Fruit fly (Drosophila melanogaster) whole organism, prepupa: ENCODE data around the gene CG33777.

Experiments
- Blimp-1 ChIP-seq: fragments of 200-800 bp; sonication (Bioruptor generic); optimal IDR thresholded peaks from 3 replicates; lab custom pipeline; 2017; ENCODE audit warnings: missing biosample characterization, missing genetic modification characterization, mild to moderate bottlenecking, moderate library complexity, missing genetic modification reagents
- CG10631 ChIP-seq: fragments of 200-800 bp; sonication (Bioruptor generic); optimal IDR thresholded peaks from 2 replicates; lab custom pipeline; 2016; ENCODE audit warnings: missing biosample characterization, missing genetic modification characterization
- CG10669 ChIP-seq: fragments of 200-800 bp; sonication (Bioruptor generic); optimal IDR thresholded peaks from 3 replicates; lab custom pipeline; 2018; ENCODE audit warnings: missing biosample characterization, mild to moderate bottlenecking, missing genetic modification characterization, moderate library complexity
- CG11294 ChIP-seq: fragments of 200-800 bp; sonication (Bioruptor generic); IDR thresholded peaks from 2 replicates; pipeline ENCODE4 v1.3.6; 2022; ENCODE audit warnings: missing biosample characterization, missing genetic modification characterization
- CG11902 ChIP-seq: fragments of 200-800 bp; sonication (Bioruptor generic); optimal IDR thresholded peaks from 3 replicates; lab custom pipeline; 2016; ENCODE audit warnings: missing biosample characterization, missing genetic modification characterization
- CG15336 ChIP-seq: fragments of 200-800 bp; sonication (Bioruptor generic); IDR thresholded peaks from 2 replicates; pipeline ENCODE4 v1.3.6; 2022; ENCODE audit warnings: missing biosample characterization, missing genetic modification characterization
- CG1621 ChIP-seq: fragments of 200-800 bp; sonication (Bioruptor generic); optimal IDR thresholded peaks from 3 replicates; lab custom pipeline; 2018; ENCODE audit warnings: missing biosample characterization, mild to moderate bottlenecking, missing genetic modification characterization
- CG16779 ChIP-seq: fragments of 200-800 bp; sonication (Bioruptor generic); optimal IDR thresholded peaks from 3 replicates; lab custom pipeline; 2017; ENCODE audit warnings: missing biosample characterization, mild to moderate bottlenecking, missing genetic modification characterization
- CG31627 ChIP-seq: fragments of 200-800 bp; sonication (Bioruptor generic); optimal IDR thresholded peaks from 3 replicates; lab custom pipeline; 2016; ENCODE audit warnings: missing biosample characterization, missing genetic modification characterization
- CG32006 ChIP-seq: fragments of 200-800 bp; sonication (Bioruptor generic); optimal IDR thresholded peaks from 3 replicates; lab custom pipeline; 2017; ENCODE audit warnings: missing biosample characterization, mild to moderate bottlenecking, missing genetic modification characterization
- CG34406 ChIP-seq: fragments of 200-800 bp; sonication (Bioruptor generic); optimal IDR thresholded peaks from 3 replicates; lab custom pipeline; 2016; ENCODE audit warnings: missing biosample characterization, missing genetic modification characterization
- CG3919 ChIP-seq: fragments of 200-800 bp; sonication (Bioruptor generic); optimal IDR thresholded peaks from 3 replicates; lab custom pipeline; 2016; ENCODE audit warnings: missing biosample characterization, missing genetic modification characterization
- CG4318 ChIP-seq: fragments of 200-800 bp; sonication (Bioruptor generic); optimal IDR thresholded peaks from 3 replicates; lab custom pipeline; 2017; ENCODE audit warnings: missing biosample characterization, mild to moderate bottlenecking, missing genetic modification characterization
- CG6163 ChIP-seq: fragments of 200-800 bp; sonication (Bioruptor generic); IDR thresholded peaks from 3 replicates; pipeline ENCODE4 v1.3.6; 2022; ENCODE audit warnings: missing biosample characterization, missing genetic modification characterization
- CG6808 ChIP-seq: fragments of 200-800 bp; sonication (Bioruptor generic); optimal IDR thresholded peaks from 3 replicates; lab custom pipeline; 2017; ENCODE audit warnings: missing biosample characterization, missing genetic modification characterization, mild to moderate bottlenecking, moderate library complexity, missing genetic modification reagents
- CG7368 ChIP-seq: fragments of 200-800 bp; sonication (Bioruptor generic); optimal IDR thresholded peaks from 3 replicates; lab custom pipeline; 2016; ENCODE audit warnings: missing biosample characterization, missing genetic modification characterization
- CG8119 ChIP-seq: fragments of 200-800 bp; sonication (Bioruptor generic); IDR thresholded peaks from 3 replicates; pipeline ENCODE4 v1.3.6; 2022; ENCODE audit warnings: missing biosample characterization, missing genetic modification characterization
- CG8319 ChIP-seq: fragments of 200-800 bp; sonication (Bioruptor generic); optimal IDR thresholded peaks from 3 replicates; lab custom pipeline; 2016; ENCODE audit warnings: missing biosample characterization, missing genetic modification characterization
- CG8632 ChIP-seq: fragments of 200-800 bp; sonication (Bioruptor generic); optimal IDR thresholded peaks from 3 replicates; lab custom pipeline; 2016; ENCODE audit warnings: missing biosample characterization, missing genetic modification characterization
- CG9139 ChIP-seq: fragments of 200-800 bp; sonication (Bioruptor generic); optimal IDR thresholded peaks from 3 replicates; lab custom pipeline; 2017; ENCODE audit warnings: missing biosample characterization, mild to moderate bottlenecking, missing genetic modification characterization
- Eip75B ChIP-seq: fragments of 200-800 bp; sonication (Bioruptor generic); optimal IDR thresholded peaks from 3 replicates; lab custom pipeline; 2016; ENCODE audit warnings: missing biosample characterization, missing genetic modification characterization
- Eip78C ChIP-seq: fragments of 200-800 bp; sonication (Bioruptor generic); peaks from one replicate; lab custom pipeline; 2016; ENCODE audit warnings: missing biosample characterization, missing genetic modification characterization
- Ets21C ChIP-seq: fragments of 200-800 bp; sonication (Bioruptor generic); optimal IDR thresholded peaks from 3 replicates; lab custom pipeline; 2016; ENCODE audit warnings: missing biosample characterization, missing genetic modification characterization
- Ets96B ChIP-seq: fragments of 200-800 bp; optimal IDR thresholded peaks from 2 replicates; lab custom pipeline; 2019; ENCODE audit warnings: missing biosample characterization, mild to moderate bottlenecking, missing genetic modification characterization, moderate library complexity
- Gug ChIP-seq: fragments of 200-800 bp; sonication (Bioruptor generic); IDR thresholded peaks from 2 replicates; pipeline ENCODE4 v1.3.6; 2022; ENCODE audit warnings: missing biosample characterization, missing genetic modification characterization
- Hr38 ChIP-seq: sonication (Bioruptor generic); optimal IDR thresholded peaks from 2 replicates; lab custom pipeline; 2016; ENCODE audit warnings: missing biosample characterization, missing genetic modification characterization
- Hr4 ChIP-seq: fragments of 200-800 bp; sonication (Bioruptor generic); optimal IDR thresholded peaks from 3 replicates; lab custom pipeline; 2016; ENCODE audit warnings: missing biosample characterization, missing genetic modification characterization
- Lpt ChIP-seq: fragments of 200-800 bp; sonication (Bioruptor generic); optimal IDR thresholded peaks from 3 replicates; lab custom pipeline; 2016; ENCODE audit warnings: missing biosample characterization, missing genetic modification characterization
- Met ChIP-seq: fragments of 200-800 bp; sonication (Bioruptor generic); optimal IDR thresholded peaks from 3 replicates; lab custom pipeline; 2016; ENCODE audit warnings: missing biosample characterization, missing genetic modification characterization
- OdsH ChIP-seq: fragments of 200-800 bp; sonication (Bioruptor generic); optimal IDR thresholded peaks from 3 replicates; lab custom pipeline; 2016; ENCODE audit warnings: missing biosample characterization, missing genetic modification characterization
- Sox102F ChIP-seq: fragments of 200-800 bp; sonication (Bioruptor generic); optimal IDR thresholded peaks from 2 replicates; lab custom pipeline; 2016; ENCODE audit warnings: missing biosample characterization, mild to moderate bottlenecking, missing genetic modification characterization
- Sox14 ChIP-seq: fragments of 200-800 bp; sonication (Bioruptor generic); optimal IDR thresholded peaks from 3 replicates; lab custom pipeline; 2016; ENCODE audit warnings: missing biosample characterization, missing genetic modification characterization
- Sox15 ChIP-seq: fragments of 200-800 bp; sonication (Bioruptor generic); optimal IDR thresholded peaks from 3 replicates; lab custom pipeline; 2016; ENCODE audit warnings: missing biosample characterization, missing genetic modification characterization
- acj6 ChIP-seq: fragments of 200-800 bp; sonication (Bioruptor generic); optimal IDR thresholded peaks from 3 replicates; lab custom pipeline; 2016; ENCODE audit warnings: missing biosample characterization, missing genetic modification characterization
- cyc ChIP-seq: fragments of 200-800 bp; sonication (Bioruptor generic); optimal IDR thresholded peaks from 3 replicates; lab custom pipeline; 2016; ENCODE audit warnings: missing biosample characterization, missing genetic modification characterization
- dac ChIP-seq: fragments of 200-800 bp; sonication (Bioruptor generic); optimal IDR thresholded peaks from 2 replicates; lab custom pipeline; 2017; ENCODE audit warnings: missing biosample characterization, mild to moderate bottlenecking, missing genetic modification characterization
- dsx ChIP-seq: fragments of 200-800 bp; optimal IDR thresholded peaks from 3 replicates; lab custom pipeline; 2019; ENCODE audit warnings: missing biosample characterization, mild to moderate bottlenecking, missing genetic modification characterization, moderate library complexity; ENCODE audit not compliant: poor library complexity, severe bottlenecking
- eg ChIP-seq: fragments of 200-800 bp; sonication (Bioruptor generic); IDR thresholded peaks from 3 replicates; pipeline ENCODE4 v1.3.6; 2022; ENCODE audit warnings: missing biosample characterization, missing genetic modification characterization
- esn ChIP-seq: fragments of 200-800 bp; sonication (Bioruptor generic); optimal IDR thresholded peaks from 2 replicates; lab custom pipeline; 2016; ENCODE audit warnings: missing biosample characterization, mild to moderate bottlenecking, missing genetic modification characterization, moderate library complexity
- fd59A ChIP-seq: fragments of 200-800 bp; sonication (Bioruptor generic); optimal IDR thresholded peaks from 2 replicates; lab custom pipeline; 2017; ENCODE audit warnings: missing biosample characterization, mild to moderate bottlenecking, missing genetic modification characterization, missing genetic modification reagents
- fd85E ChIP-seq: fragments of 200-800 bp; sonication (Bioruptor generic); optimal IDR thresholded peaks from 3 replicates; lab custom pipeline; 2016; ENCODE audit warnings: missing biosample characterization, missing genetic modification characterization
- fkh ChIP-seq: fragments of 200-800 bp; sonication (Bioruptor generic); optimal IDR thresholded peaks from 3 replicates; lab custom pipeline; 2017; ENCODE audit warnings: missing biosample characterization, mild to moderate bottlenecking, missing genetic modification characterization, moderate library complexity
- lz ChIP-seq: fragments of 200-800 bp; sonication (Bioruptor generic); optimal IDR thresholded peaks from 3 replicates; lab custom pipeline; 2016; ENCODE audit warnings: missing biosample characterization, missing genetic modification characterization
- net ChIP-seq: fragments of 200-800 bp; sonication (Bioruptor generic); optimal IDR thresholded peaks from 3 replicates; lab custom pipeline; 2016; ENCODE audit warnings: missing biosample characterization, missing genetic modification characterization
- pdm3 ChIP-seq: fragments of 200-800 bp; sonication (Bioruptor generic); optimal IDR thresholded peaks from 3 replicates; lab custom pipeline; 2016; ENCODE audit warnings: missing biosample characterization, missing genetic modification characterization
- salr ChIP-seq, 2 experiments: fragments of 200-800 bp; sonication (Bioruptor generic); optimal IDR thresholded peaks; 3 replicates each; lab custom pipeline; 2016 to 2018; ENCODE audit warnings: missing biosample characterization in 2 of 2, missing genetic modification characterization in 2 of 2, mild to moderate bottlenecking in 1 of 2
- spab ChIP-seq: fragments of 200-800 bp; sonication (Bioruptor generic); optimal IDR thresholded peaks from 2 replicates; lab custom pipeline; 2017; ENCODE audit warnings: missing biosample characterization, mild to moderate bottlenecking, missing genetic modification characterization, missing genetic modification reagents
- ss ChIP-seq, 2 experiments: fragments of 200-800 bp; sonication (Bioruptor generic); optimal IDR thresholded peaks; 2 replicates in 1 of 2; 3 replicates in 1 of 2; lab custom pipeline; 2017 to 2018; ENCODE audit warnings: mild to moderate bottlenecking in 2 of 2, missing biosample characterization in 2 of 2, missing genetic modification characterization in 2 of 2, moderate library complexity in 1 of 2
- svp ChIP-seq: fragments of 200-800 bp; sonication (Bioruptor generic); peaks from one replicate; lab custom pipeline; 2016; ENCODE audit warnings: missing biosample characterization, missing genetic modification characterization
- vri ChIP-seq: fragments of 200-800 bp; sonication (Bioruptor generic); optimal IDR thresholded peaks from 3 replicates; lab custom pipeline; 2016; ENCODE audit warnings: missing biosample characterization, mild to moderate bottlenecking, missing genetic modification characterization

The CG33777 gene

DNA sequence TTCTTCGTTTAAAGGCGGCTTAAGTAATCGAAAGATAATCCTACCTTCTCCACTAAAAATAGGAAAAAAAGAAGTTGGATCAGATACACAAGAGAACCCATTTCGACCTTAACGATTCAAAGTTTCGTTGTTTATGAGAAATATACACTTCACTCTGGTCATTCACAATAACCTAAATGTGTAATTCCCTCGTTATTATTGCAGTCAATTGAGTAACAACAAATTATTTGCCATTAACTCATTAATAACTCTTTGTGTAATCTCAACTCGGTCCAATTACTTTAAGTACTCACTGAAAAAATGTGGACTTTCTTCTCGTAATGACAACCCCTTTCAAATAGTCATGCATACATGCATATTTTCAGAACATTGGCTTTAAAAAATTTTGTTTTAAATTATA, at the start of gene CG33777:
Gene CG33777, minus strand, starts transcription at position 101 of the 400 bp plus-strand sequence.
- no peak for TF ChIP-seq CG31627 (GFP tag; lab: Kevin White, UChicago)
- TF ChIP-seq cyc = no peak
- no peak for TF ChIP-seq ss (GFP tag; optimal IDR thresholded peaks at IDR 0.05; lab: Kevin White, UChicago)
- no peak for TF ChIP-seq Eip78C (GFP tag; lab: Kevin White, UChicago)
- TF ChIP-seq net (GFP tag; lab: Kevin White, UChicago) = no peak
- no peak for TF ChIP-seq CG8119
- TF ChIP-seq lz = no peak
- TF ChIP-seq CG10669 (GFP tag; lab: Kevin White, UChicago) = no peak
- TF ChIP-seq eg (GFP tag; lab: Robert Waterston, UW) = no peak
- no peak for TF ChIP-seq CG8632 (GFP tag; lab: Kevin White, UChicago)
- TF ChIP-seq CG11294 (GFP tag; lab: Robert Waterston, UW) = no peak
- TF ChIP-seq fkh (GFP tag; lab: Kevin White, UChicago) = no peak
- TF ChIP-seq Ets96B (tag; lab: Kevin White, UChicago) = no peak
- no peak for TF ChIP-seq OdsH
- no peak for TF ChIP-seq esn (GFP tag; lab: Kevin White, UChicago)
- no peak for TF ChIP-seq pdm3 (GFP tag; lab: Kevin White, UChicago)
- no peak for TF ChIP-seq dac
- no peak for TF ChIP-seq fd85E (GFP tag; lab: Kevin White, UChicago)

DNA sequence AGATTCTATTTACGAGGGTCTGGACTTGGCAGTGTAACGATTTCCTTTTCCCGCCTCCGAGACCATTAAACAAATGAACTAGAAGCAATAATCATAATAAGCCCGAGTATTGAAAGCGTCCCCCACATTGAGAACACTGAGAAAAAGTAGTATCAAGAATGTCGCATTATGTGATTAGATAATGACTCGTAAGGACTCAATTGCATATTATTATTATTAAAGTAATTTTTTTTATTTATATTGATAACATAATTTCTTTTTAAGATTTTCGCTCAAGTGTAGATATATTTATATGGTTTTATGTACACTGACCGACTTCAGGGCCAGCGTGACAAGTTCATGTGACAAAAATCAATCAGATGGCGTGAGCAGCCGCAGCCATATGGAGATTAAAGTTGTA, 48.4 kb upstream of the CG33777 start:
- TF ChIP-seq salr (GFP tag; optimal IDR thresholded peaks at IDR 0.05; lab: Kevin White, UChicago) (no peak), CG16779 (no peak), CG8119 (no peak), svp (no peak), ss (GFP tag; optimal IDR thresholded peaks at IDR 0.05; lab: Kevin White, UChicago) (peak; percentile 10 to 21), Hr38 (GFP tag; lab: Kevin White, UChicago) (no peak), CG1621 (tag; lab: Kevin White, UChicago) (no peak), Hr4 (GFP tag; lab: Kevin White, UChicago) (no peak), CG6808 (GFP tag; lab: Kevin White, UChicago) (no peak), CG3919 (GFP tag; lab: Kevin White, UChicago) (no peak), Lpt (GFP tag; lab: Kevin White, UChicago) (no peak), Met (GFP tag; lab: Kevin White, UChicago) (no peak), CG11294 (GFP tag; lab: Robert Waterston, UW) (no peak), lz (no peak), acj6 (GFP tag; lab: Kevin White, UChicago) (peak; percentile 31), CG11902 (GFP tag; lab: Kevin White, UChicago) (no peak), CG34406 (GFP tag; lab: Kevin White, UChicago) (no peak), fd59A (peak; percentile 8), pdm3 (GFP tag; lab: Kevin White, UChicago) (no peak), vri (GFP tag; lab: Kevin White, UChicago) (no peak), Ets96B (tag; lab: Kevin White, UChicago) (peak; percentile 53), fkh (GFP tag; lab: Kevin White, UChicago) (no peak), CG6163 (GFP tag; lab: Robert Waterston, UW) (peak; percentile 55; the same call in 1 of the 3 replicates), Sox102F (GFP tag; lab: Kevin White, UChicago) (no peak), Gug (GFP tag; lab: Robert Waterston, UW) (no peak), spab (GFP tag; lab: Kevin White, UChicago) (no peak), CG15336 (GFP tag; lab: Robert Waterston, UW) (no peak), CG9139 (GFP tag; lab: Kevin White, UChicago) (no peak), CG10669 (GFP tag; lab: Kevin White, UChicago) (peak; percentile 38), CG32006 (peak; percentile 28), Blimp-1 (GFP tag; lab: Kevin White, UChicago) (no peak), CG7368 (GFP tag; lab: Kevin White, UChicago) (no peak), Eip75B (GFP tag; lab: Kevin White, UChicago) (peak; percentile 10), Sox14 (GFP tag; lab: Kevin White, UChicago) (no peak), CG8319 (GFP tag; lab: Kevin White, UChicago) (no peak), Sox15 (GFP tag; lab: Kevin White, UChicago) (no peak), eg (GFP tag; lab: Robert Waterston, UW) (no peak), net (GFP tag; lab: Kevin White, UChicago) (no peak), CG8632 (GFP tag; lab: Kevin White, UChicago) (no peak), dsx (peak; percentile 57), CG4318 (GFP tag; lab: Kevin White, UChicago) (no peak), CG10631 (GFP tag; lab: Kevin White, UChicago) (peak; percentile 53), Ets21C (GFP tag; lab: Kevin White, UChicago) (no peak)
